Fruit fly (Drosophila melanogaster) whole organism: ENCODE results near the gene obst-F.

Source experiments
- CG8478 ChIP-seq: fragments of >200 bp; optimal IDR thresholded peaks from 2 replicates; lab custom pipeline; 2018; ENCODE audit warnings: inconsistent platforms
- Dll ChIP-seq: fragments of >200 bp; optimal IDR thresholded peaks from 2 replicates; lab custom pipeline; 2017
- EcR ChIP-seq, 2 experiments: fragments of >200 bp; optimal IDR thresholded peaks; 2 replicates each; lab custom pipeline; 2017; ENCODE audit warnings: missing biosample characterization in 2 of 2, missing genetic modification characterization in 2 of 2, missing genetic modification reagents in 2 of 2
- pan ChIP-seq: fragments of >200 bp; optimal IDR thresholded peaks from 2 replicates; lab custom pipeline; 2017
- psq ChIP-seq: fragments of >200 bp; optimal IDR thresholded peaks from 2 replicates; lab custom pipeline; 2017
- usp ChIP-seq: fragments of >200 bp; optimal IDR thresholded peaks from 2 replicates; lab custom pipeline; 2017; ENCODE audit warnings: missing biosample characterization, missing genetic modification characterization, mixed read lengths

DNA sequence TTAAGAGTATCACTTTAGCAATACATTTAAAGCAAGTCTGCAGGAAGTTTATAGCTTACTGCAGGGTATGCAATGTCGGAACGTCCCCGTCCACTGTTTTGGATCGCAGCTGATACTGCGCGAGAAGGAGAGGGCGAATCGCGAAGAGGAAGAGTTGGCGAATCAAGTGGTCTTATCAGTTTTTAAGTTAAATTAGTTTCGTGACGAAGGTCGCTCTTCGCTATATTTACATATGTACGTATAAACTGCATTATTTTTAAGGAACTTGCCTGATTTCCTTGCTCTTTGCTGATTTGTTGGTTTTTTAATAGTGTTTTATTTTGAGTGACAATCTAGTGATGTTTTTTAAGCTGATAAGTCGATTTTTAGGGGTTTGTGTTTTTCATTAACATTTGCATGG, 4.2 kb downstream of the obst-F start:
- TF ChIP-seq usp (GFP tag; lab: Kevin White, UChicago) (no peak), EcR (GFP tag; optimal IDR thresholded peaks at IDR 0.05; lab: Kevin White, UChicago) (no peak), Dll (lab: Kevin White, UChicago) (no peak), psq (lab: Kevin White, UChicago) (no peak), CG8478 (lab: Kevin White, UChicago) (no peak), pan (lab: Kevin White, UChicago) (no peak)
